Fruit fly (Drosophila melanogaster) S2 (cell line): Measurements from ENCODE around the gene Trmt112.

Experiments used
- CG8478 ChIP-seq: fragments of >200 bp; optimal IDR thresholded peaks from 2 replicates; lab custom pipeline; 2018
- CTCF ChIP-seq, 2 experiments: fragments of >200 bp; optimal IDR thresholded peaks; 2 replicates each; lab custom pipeline; 2018

Gene Trmt112

DNA sequence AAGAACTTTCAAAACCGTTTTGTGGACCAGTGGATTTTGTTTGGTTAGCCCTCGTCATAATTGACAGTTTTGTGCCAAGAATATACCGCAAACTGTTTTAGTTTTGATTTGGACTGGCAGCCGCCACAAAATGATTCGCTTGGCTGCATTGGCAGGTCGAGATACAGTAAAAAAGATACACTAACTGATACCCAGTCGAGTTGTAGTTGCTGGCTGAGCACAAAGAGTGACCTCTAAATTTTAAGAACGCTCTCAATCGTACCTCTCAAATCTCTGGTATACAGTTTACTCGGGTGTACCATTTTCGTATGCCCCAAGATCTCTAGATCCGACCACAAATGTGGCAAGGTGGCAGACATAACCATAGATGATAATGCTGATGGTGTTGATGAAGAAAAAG lies 26.3 kb upstream of the Trmt112 start:
- TF ChIP-seq CTCF (optimal IDR thresholded peaks at IDR 0.05; lab: Kevin White, UChicago) (no peak), CG8478 (lab: Kevin White, UChicago) (no peak)

DNA sequence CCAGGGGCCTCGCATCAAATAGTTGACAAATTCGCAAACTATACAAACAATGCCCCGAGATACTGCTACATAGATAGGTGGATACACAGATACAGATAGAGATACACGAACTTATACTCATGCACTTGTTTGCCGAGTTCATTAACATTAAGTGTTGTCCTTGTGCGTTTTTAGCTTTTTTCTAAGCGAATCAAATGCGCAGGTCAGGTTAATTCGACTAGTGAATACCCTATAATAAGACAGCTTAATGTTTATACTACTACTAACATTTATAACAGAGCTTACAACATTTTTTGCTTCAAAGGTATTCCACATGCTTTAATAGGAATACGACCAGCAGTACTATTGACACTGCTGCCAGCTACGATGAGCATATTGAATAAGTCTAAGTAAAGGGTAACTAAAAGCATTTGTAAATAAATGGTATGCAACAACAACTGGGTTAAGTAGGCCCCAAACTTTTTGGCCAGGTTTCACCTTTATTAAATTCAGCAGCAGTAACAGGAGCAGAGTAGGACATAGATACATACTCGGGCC lies 24.9 kb upstream of the Trmt112 start:
- TF ChIP-seq CG8478 (lab: Kevin White, UChicago) = no peak
- TF ChIP-seq CTCF (optimal IDR thresholded peaks at IDR 0.05; lab: Kevin White, UChicago) = no peak

DNA sequence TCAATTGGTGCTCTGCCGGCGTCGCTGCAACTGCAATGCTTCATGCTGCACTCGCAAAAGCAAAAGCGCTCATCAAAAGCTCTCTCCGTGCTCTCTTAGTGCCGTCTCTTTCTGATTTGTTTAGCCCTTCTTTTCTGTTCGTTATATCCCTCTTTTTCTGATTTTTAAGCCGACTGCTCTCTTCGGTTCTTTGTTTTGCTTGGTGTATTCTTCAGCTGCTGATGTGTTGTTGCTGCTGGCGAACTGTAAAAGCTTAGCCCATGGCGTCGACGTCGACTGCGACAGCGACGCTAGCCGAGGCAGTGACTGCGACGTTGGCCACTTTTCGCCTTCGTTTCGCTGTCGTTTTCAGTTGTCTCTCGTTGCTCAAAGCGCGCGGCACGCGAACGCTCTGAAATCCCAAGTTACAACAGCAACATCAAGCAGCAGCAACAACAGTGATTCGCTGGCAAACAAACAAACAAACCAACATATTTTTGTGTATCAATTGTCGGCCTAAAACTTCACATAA lies 23.4 kb upstream of the Trmt112 start:
- TF ChIP-seq CG8478 (lab: Kevin White, UChicago) (no peak), CTCF (optimal IDR thresholded peaks at IDR 0.05; lab: Kevin White, UChicago) (no peak)

DNA sequence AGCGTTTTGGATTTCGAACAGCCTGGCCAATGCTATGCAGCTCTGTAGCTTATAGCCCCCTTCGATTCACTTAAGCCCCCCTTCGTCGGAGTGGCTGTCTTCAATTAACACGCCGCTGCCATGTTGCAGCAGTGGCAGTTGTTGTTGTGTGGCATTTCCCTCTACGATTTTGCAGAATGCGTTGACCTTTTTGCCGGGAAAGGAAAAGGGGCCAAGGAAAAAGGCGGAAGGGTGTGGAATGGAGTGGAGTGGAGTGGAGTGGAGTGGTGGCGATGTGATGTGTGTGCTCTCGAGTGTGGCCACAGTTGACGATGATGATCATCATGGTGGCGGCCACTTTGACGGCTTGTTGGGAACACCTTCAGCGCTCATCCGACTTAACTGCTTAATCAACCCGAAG lies 21.7 kb upstream of the Trmt112 start:
- TF ChIP-seq CG8478 (lab: Kevin White, UChicago) (no peak), CTCF (optimal IDR thresholded peaks at IDR 0.05; lab: Kevin White, UChicago) (no peak)

DNA sequence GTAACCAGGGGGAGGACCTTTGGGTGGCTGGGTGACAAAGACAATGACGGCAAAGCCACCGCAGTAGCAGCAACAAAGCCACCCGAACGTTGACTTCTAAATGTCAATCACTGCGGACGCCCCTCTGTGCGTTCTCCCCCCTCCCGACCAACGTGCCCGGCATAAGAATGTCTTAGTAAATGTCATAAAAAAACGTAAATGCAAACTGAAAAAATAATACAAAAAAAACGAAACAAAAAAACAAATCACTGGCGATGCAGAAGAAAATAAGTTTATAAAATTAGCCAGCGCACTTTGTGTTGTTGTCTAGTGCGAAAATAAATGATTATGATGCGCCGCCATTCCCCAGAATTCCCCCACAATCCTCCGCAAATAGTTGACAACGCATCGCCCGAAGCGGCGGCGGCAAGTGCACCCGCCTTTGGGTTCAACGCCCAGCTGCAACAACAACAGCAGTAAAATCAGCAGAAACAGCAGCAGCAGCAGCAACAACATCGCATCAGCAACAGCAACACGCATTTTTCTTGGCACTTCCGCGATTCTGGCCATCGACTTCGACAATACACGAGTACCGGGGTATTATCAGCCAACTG lies 20.4 kb upstream of the Trmt112 start:
- TF ChIP-seq CTCF (optimal IDR thresholded peaks at IDR 0.05; lab: Kevin White, UChicago) = no peak
- TF ChIP-seq CG8478 (lab: Kevin White, UChicago) = no peak

DNA sequence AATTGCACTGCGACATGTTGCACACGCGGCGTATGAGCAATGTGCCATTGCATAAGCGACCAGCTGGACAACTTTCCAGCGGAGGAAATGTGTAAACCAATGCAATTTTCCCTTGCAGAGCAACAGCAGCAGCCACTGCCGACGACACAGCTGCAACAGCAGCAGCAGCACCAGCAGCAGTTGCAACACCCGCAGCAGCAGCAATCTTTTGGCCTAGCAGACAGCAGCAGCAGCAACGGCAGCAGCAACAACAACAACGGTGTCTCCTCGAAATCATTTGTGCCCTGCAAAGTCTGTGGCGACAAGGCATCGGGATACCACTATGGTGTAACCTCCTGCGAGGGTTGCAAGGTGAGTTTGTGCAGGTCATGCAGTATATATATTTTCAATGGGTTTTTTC lies 14.1 kb upstream of the Trmt112 start:
- TF ChIP-seq CG8478 (lab: Kevin White, UChicago) (no peak), CTCF (optimal IDR thresholded peaks at IDR 0.05; lab: Kevin White, UChicago) (no peak)

DNA sequence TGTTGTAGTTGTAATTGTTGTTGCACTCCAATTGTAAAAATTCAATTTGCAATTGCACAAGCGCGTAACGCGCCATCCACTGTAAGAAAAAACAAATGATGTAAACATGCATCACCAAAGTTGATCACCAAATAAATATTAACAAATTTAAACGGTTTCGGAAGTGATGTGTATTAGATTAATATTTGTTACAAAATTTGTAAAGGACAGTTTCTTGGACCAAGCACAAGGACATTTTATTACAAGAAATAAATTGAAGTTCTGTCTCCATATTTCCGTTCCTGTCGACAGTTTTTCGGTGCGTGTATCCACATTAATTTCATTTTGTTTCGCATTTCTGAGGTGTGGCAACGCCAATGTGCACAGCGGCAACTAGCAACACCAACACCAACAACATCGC lies 13.1 kb upstream of the Trmt112 start:
- TF ChIP-seq CTCF (optimal IDR thresholded peaks at IDR 0.05; lab: Kevin White, UChicago) (no peak), CG8478 (lab: Kevin White, UChicago) (no peak)

DNA sequence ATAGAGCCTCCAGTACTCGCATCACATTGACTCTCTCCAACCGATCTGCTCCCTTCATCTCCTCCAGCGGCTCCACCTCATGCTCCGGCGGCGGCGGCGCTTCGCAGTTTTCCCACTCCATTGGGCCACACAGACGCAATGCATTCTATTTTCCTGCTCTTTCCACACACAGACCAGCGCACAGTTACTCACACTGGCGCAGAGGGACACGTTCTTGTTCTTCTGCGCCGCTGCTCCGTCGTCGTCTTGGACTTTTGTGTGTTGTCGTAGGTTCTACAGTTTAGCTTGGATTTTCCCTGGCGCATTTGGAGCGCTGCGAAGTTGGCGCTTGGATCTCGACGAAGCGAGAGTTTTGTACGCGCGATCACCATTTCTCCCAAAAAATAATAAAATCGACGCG lies 9.7 kb upstream of the Trmt112 start, which contains the start of gene Eip78C:
Gene Eip78C (plus strand): TSS at position 301 of the 400 bp plus-strand sequence.
- no peak for TF ChIP-seq CG8478 (lab: Kevin White, UChicago)

DNA sequence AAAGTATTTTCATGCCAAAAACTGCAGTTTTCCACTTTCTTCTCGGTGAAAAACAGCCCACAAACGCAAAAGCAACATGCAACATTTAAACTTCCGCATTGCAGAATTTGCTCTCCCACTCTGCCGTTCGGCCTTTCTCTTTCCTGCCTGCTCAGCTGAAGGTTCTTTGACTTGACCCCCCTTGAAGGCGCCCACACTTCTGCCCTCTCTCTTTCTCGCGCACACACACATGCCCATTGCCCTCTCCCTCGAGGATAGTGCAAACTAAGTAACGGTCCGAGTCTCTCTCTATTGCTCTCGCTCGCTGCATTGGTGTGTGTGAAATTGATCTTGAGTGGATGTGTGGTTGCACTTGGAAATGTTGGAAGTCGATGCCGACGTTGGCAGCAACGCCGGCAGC lies 9.0 kb upstream of the Trmt112 start:
- TF ChIP-seq CG8478 (lab: Kevin White, UChicago) = no peak
- no peak for TF ChIP-seq CTCF (optimal IDR thresholded peaks at IDR 0.05; lab: Kevin White, UChicago)

DNA sequence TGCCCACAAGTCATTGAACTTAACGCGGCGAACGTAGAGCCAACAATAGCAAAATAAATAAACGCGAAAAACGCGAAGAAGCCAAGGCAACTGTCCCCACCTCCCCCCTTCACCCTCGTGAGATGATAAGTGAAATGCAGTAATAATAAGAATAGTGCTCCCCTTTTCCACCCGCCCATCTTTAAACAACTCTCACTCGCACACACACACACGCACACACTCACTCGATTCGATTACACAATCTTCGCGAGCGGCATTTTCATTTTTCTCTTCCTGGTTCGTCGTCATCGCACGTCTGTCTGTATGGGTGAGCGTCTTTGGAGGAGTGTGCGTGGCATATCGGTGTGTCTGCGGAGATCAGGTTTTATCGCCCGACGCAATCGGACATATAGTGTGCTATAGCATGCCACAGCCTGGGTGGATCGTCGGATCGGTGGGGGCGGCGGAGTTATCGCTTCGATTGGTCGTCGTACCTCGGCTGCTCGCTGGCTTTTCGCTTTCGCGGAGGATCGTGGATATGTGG lies 8.1 kb upstream of the Trmt112 start:
- TF ChIP-seq CTCF (optimal IDR thresholded peaks at IDR 0.05; lab: Kevin White, UChicago) (no peak), CG8478 (lab: Kevin White, UChicago) (no peak)

DNA sequence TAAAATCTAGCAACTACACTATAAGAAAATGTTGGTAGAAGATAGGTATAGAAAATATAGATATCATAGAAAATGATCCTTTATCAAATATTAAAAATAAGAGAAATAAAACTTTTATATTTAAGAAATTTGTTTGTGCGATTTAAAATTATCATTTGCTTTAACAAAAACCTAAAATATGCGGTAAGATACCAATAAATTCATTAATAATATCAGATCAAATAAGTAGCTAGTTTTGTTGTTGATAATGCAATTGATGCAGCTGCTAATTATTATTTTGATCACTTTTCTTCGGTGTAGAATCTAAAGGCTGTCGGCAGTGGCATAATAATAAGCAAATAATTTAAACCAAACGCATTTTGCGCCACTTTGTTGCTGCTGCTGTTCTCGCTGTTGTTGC lies 7.6 kb upstream of the Trmt112 start:
- TF ChIP-seq CTCF (optimal IDR thresholded peaks at IDR 0.05; lab: Kevin White, UChicago) = no peak
- no peak for TF ChIP-seq CG8478 (lab: Kevin White, UChicago)

DNA sequence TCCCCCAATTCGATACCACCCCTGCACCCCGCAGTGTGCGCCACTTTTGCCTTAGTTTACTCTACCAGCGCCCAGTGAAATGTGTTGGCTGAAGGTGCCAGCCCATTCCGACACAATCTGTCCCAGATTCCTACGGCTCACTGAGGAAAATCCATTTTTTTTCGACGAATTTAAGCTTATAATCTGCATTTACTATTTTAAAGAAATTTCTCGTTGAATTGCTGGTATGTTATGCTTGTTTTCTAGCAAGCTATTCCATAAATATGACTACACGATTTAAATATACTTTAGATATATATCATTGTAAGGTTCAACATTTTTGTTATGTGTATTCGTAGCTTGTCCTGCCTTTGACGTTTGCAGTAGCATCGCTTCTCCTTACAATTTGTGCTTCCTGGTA lies 6.6 kb upstream of the Trmt112 start:
- no peak for TF ChIP-seq CG8478 (lab: Kevin White, UChicago)
- no peak for TF ChIP-seq CTCF (optimal IDR thresholded peaks at IDR 0.05; lab: Kevin White, UChicago)

DNA sequence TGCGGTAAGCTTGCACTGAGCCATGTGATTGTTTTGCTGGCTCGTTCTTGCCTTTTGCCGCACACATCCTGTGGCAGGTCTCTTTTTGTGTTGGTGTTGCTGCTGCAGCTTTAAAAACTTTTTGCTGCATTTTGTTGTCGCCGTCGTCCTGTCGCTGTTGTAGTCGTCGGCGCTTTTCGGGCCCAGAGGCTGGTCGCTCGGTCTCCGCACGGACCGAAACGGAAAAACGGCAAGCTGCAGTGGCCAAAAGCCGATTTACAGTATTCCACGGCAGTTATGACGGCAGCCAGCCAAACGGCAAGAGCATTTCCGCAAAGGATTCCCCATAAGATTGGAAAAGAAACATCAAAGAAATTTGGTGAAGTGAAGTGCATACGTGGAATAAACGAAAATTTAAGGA lies 3.5 kb upstream of the Trmt112 start, which contains the start of gene CG43219:
Gene CG43219 (plus strand): TSS at position 301 of the 400 bp plus-strand sequence.
- TF ChIP-seq CG8478 (lab: Kevin White, UChicago) (no peak), CTCF (optimal IDR thresholded peaks at IDR 0.05; lab: Kevin White, UChicago) (no peak)

DNA sequence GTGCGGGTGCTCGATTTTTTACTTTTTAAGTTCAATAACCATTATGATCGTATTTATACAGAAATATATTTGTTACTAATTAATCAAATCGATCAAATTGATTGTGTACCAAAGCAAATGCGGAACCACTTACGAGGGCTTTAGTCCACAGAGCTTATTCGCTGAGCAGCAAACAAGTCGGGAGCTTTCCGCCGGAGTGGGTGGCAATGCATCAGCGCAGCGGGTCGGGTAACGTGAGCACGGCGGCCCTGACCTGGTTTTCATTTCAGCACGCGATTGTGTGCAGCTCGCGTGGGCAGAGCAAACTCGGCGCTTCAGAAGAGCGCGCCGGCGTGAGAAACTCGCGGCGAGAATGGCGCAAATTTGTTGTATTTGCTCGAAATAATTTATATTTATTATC lies 2.5 kb upstream of the Trmt112 start:
- TF ChIP-seq CTCF (optimal IDR thresholded peaks at IDR 0.05; lab: Kevin White, UChicago) (no peak), CG8478 (lab: Kevin White, UChicago) (no peak)

DNA sequence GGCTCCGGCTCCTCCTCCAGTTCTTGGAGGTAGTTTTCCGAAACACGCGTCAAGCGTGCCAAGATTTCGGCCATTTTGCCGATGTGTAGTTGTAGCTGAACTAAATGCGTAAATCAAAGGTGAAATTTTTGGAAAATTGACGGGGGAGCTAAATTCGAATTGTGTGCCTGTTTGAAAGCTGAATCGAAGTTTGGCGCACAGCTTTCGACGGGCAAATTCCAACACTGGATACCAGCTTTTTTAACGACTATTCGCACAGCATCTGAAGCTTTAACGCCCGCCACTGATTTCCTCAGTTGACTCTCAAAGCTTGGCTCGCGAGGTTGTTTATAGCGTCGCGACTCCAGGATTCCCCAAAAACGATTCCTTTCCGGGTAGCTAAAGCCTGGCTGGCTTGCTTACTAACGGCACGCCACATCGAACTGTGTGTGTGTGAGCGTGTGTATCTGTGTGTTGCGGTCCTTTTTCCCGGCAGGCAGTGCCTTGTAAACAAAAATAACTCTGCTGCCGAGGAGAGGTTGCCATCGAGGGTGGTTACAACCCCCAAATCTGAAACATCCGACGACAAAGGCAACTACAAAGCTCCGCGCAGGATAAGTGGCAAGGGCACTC lies 6.6 kb downstream of the Trmt112 start, which contains the start of the genes CG10510 and CG10508:
Gene CG10510 (minus strand): TSS at position 164 of the 612 bp plus-strand sequence.
Gene CG10508 (plus strand): TSS at position 295 of the 612 bp plus-strand sequence.
- TF ChIP-seq CG8478 (lab: Kevin White, UChicago) (no peak), CTCF (optimal IDR thresholded peaks at IDR 0.05; lab: Kevin White, UChicago) (no peak)
